Worm (Caenorhabditis elegans) whole organism, young adult: ENCODE measurements around the gene bud-13.

Experiments used
- B0035.1 ChIP-seq: sonication (generic microtip); optimal IDR thresholded peaks from 2 replicates; lab custom pipeline; 2016; ENCODE audit warnings: missing genetic modification characterization, mild to moderate bottlenecking, missing compliant biosample characterization, missing genotype, missing genetic modification reagents
- B0336.3 ChIP-seq: fragments of 200-800 bp; sonication (Bioruptor generic); IDR thresholded peaks from 2 replicates; pipeline ENCODE4 v1.3.6; 2022; ENCODE audit warnings: missing genetic modification characterization, missing compliant biosample characterization
- F23B12.7 ChIP-seq: sonication (generic microtip); optimal IDR thresholded peaks from 2 replicates; lab custom pipeline; 2017; ENCODE audit warnings: missing genetic modification characterization, mild to moderate bottlenecking, missing compliant biosample characterization, antibody characterized with exemption, moderate library complexity; ENCODE audit not compliant: insufficient read depth
- F33H1.4 ChIP-seq: fragments of 200-800 bp; sonication (Bioruptor generic); IDR thresholded peaks from 2 replicates; pipeline ENCODE4 v1.3.6; 2022; ENCODE audit warnings: missing genetic modification reagents, missing genetic modification characterization, missing compliant biosample characterization
- F39B2.1 ChIP-seq: fragments of 200-800 bp; sonication (Bioruptor generic); IDR thresholded peaks from 2 replicates; pipeline ENCODE4 v1.3.6; 2022; ENCODE audit warnings: missing genetic modification reagents, missing genetic modification characterization, missing compliant biosample characterization
- F57C9.4 ChIP-seq: sonication (generic microtip); optimal IDR thresholded peaks from 2 replicates; lab custom pipeline; 2017; ENCODE audit warnings: mild to moderate bottlenecking, missing genetic modification characterization, missing compliant biosample characterization
- Y53F4B.3 ChIP-seq: fragments of 200-800 bp; sonication (Bioruptor generic); IDR thresholded peaks from 2 replicates; pipeline ENCODE4 v1.3.6; 2022; ENCODE audit warnings: missing genetic modification reagents, missing genetic modification characterization, missing compliant biosample characterization
- ZK185.1 ChIP-seq: sonication (generic microtip); optimal IDR thresholded peaks from 2 replicates; lab custom pipeline; 2016; ENCODE audit warnings: mild to moderate bottlenecking, missing genetic modification characterization, missing compliant biosample characterization; ENCODE audit not compliant: poor library complexity, severe bottlenecking
- atf-7 ChIP-seq: sonication (generic microtip); optimal IDR thresholded peaks from 2 replicates; lab custom pipeline; 2017; ENCODE audit warnings: mild to moderate bottlenecking, missing genetic modification characterization, missing compliant biosample characterization
- athp-1 ChIP-seq: sonication (generic microtip); optimal IDR thresholded peaks from 2 replicates; lab custom pipeline; 2017; ENCODE audit warnings: mild to moderate bottlenecking, missing genetic modification characterization, missing compliant biosample characterization
- attf-3 ChIP-seq: fragments of 200-800 bp; sonication (Bioruptor generic); conservative IDR thresholded peaks from 2 replicates; pipeline ENCODE4 v1.3.6; 2022; ENCODE audit warnings: missing genetic modification reagents, missing genetic modification characterization, missing compliant biosample characterization
- ccch-3 ChIP-seq: fragments of 200-800 bp; sonication (Bioruptor generic); optimal IDR thresholded peaks from 2 replicates; lab custom pipeline; 2018; ENCODE audit warnings: mild to moderate bottlenecking, missing genetic modification characterization, missing compliant biosample characterization
- cebp-1 ChIP-seq, 2 experiments: fragments of 200-800 bp in 1 of 2; sonication (Bioruptor generic) in 1 of 2; sonication (generic microtip) in 1 of 2; IDR thresholded peaks in 1 of 2; optimal IDR thresholded peaks in 1 of 2; 2 replicates each; pipeline versions ENCODE4 v1.3.6 to Lab custom; 2017 to 2022; ENCODE audit warnings: missing compliant biosample characterization in 2 of 2, missing genetic modification characterization in 2 of 2, mild to moderate bottlenecking in 1 of 2, missing genetic modification reagents in 1 of 2, moderate library complexity in 1 of 2
- cebp-2 ChIP-seq: fragments of 200-800 bp; sonication (Bioruptor generic); IDR thresholded peaks from 2 replicates; pipeline ENCODE4 v1.3.6; 2022; ENCODE audit warnings: missing genetic modification characterization, missing compliant biosample characterization
- dpl-1 ChIP-seq: fragments of 150-350 bp; optimal IDR thresholded peaks from 2 replicates; lab custom pipeline; 2014; ENCODE audit warnings: missing biosample characterization, missing genetic modification reagents, missing genetic modification characterization
- gei-17 ChIP-seq: fragments of 200-800 bp; sonication (Bioruptor generic); optimal IDR thresholded peaks from 2 replicates; lab custom pipeline; 2018; ENCODE audit warnings: mild to moderate bottlenecking, missing genetic modification characterization, missing compliant biosample characterization
- hmg-1.2 ChIP-seq: fragments of 200-800 bp; sonication (Bioruptor generic); IDR thresholded peaks from 2 replicates; pipeline ENCODE4 v1.3.6; 2022; ENCODE audit warnings: missing genetic modification reagents, missing genetic modification characterization, missing compliant biosample characterization
- hrde-1 ChIP-seq: sonication (generic microtip); optimal IDR thresholded peaks from 2 replicates; lab custom pipeline; 2016; ENCODE audit warnings: missing genetic modification characterization, mild to moderate bottlenecking, missing compliant biosample characterization, moderate library complexity, missing genotype, missing genetic modification reagents, borderline replicate concordance
- hsf-1 ChIP-seq: fragments of 200-800 bp; sonication (Bioruptor generic); IDR thresholded peaks from 2 replicates; pipeline ENCODE4 v1.3.6; 2022; ENCODE audit warnings: missing genetic modification reagents, missing genetic modification characterization, missing compliant biosample characterization
- lag-1 ChIP-seq: fragments of 200-800 bp; sonication (Bioruptor generic); IDR thresholded peaks from 2 replicates; pipeline ENCODE4 v1.3.6; 2022; ENCODE audit warnings: missing genetic modification reagents, missing genetic modification characterization, missing compliant biosample characterization
- let-526 ChIP-seq: fragments of 200-800 bp; sonication (Bioruptor generic); IDR thresholded peaks from 2 replicates; pipeline ENCODE4 v1.3.6; 2022; ENCODE audit warnings: missing genetic modification reagents, missing genetic modification characterization, missing compliant biosample characterization
- lin-26 ChIP-seq: fragments of 200-800 bp; sonication (Bioruptor generic); IDR thresholded peaks from 2 replicates; pipeline ENCODE4 v1.3.6; 2022; ENCODE audit warnings: missing genetic modification reagents, missing genetic modification characterization, missing compliant biosample characterization
- lir-1 ChIP-seq: fragments of 200-800 bp; sonication (Bioruptor generic); conservative IDR thresholded peaks from 2 replicates; pipeline ENCODE4 v1.3.6; 2022; ENCODE audit warnings: missing genetic modification reagents, missing genetic modification characterization, missing compliant biosample characterization
- lsl-1 ChIP-seq: fragments of 200-800 bp; sonication (Bioruptor generic); optimal IDR thresholded peaks from 2 replicates; lab custom pipeline; 2018; ENCODE audit warnings: mild to moderate bottlenecking, missing genetic modification characterization, moderate library complexity, missing compliant biosample characterization
- madf-10 ChIP-seq: sonication (generic microtip); optimal IDR thresholded peaks from 2 replicates; lab custom pipeline; 2016; ENCODE audit warnings: mild to moderate bottlenecking, missing genetic modification characterization, missing compliant biosample characterization
- madf-8 ChIP-seq: fragments of 200-800 bp; sonication (Bioruptor generic); conservative IDR thresholded peaks from 2 replicates; pipeline ENCODE4 v1.3.6; 2022; ENCODE audit warnings: missing genetic modification reagents, missing genetic modification characterization, missing compliant biosample characterization
- mes-4 ChIP-seq: sonication (generic microtip); optimal IDR thresholded peaks from 2 replicates; lab custom pipeline; 2016; ENCODE audit warnings: missing genotype, missing genetic modification characterization, missing compliant biosample characterization
- nfyb-1 ChIP-seq: fragments of 200-800 bp; sonication (Bioruptor generic); IDR thresholded peaks from 2 replicates; pipeline ENCODE4 v1.3.6; 2022; ENCODE audit warnings: missing genetic modification reagents, missing genetic modification characterization, missing compliant biosample characterization
- nhr-80 ChIP-seq: sonication (generic microtip); optimal IDR thresholded peaks from 2 replicates; lab custom pipeline; 2016; ENCODE audit warnings: missing genetic modification characterization, missing compliant biosample characterization
- pha-4 ChIP-seq: fragments of 150-350 bp; sonication (generic microtip); optimal IDR thresholded peaks from 2 replicates; lab custom pipeline; 2014; ENCODE audit warnings: missing biosample characterization, missing genetic modification reagents, missing genetic modification characterization
- rec-8 ChIP-seq, 2 experiments: sonication (generic microtip); optimal IDR thresholded peaks; 2 replicates each; lab custom pipeline; 2016; ENCODE audit warnings: mild to moderate bottlenecking in 2 of 2, missing genetic modification characterization in 2 of 2, missing genetic modification reagents in 2 of 2, missing genotype in 2 of 2, missing biosample characterization in 1 of 2, missing compliant biosample characterization in 1 of 2, moderate library complexity in 1 of 2
- sea-2 ChIP-seq: fragments of 200-800 bp; sonication (Bioruptor generic); IDR thresholded peaks from 2 replicates; pipeline ENCODE4 v1.3.6; 2022; ENCODE audit warnings: missing genetic modification characterization, missing compliant biosample characterization
- snpc-3.4 ChIP-seq: sonication (generic microtip); optimal IDR thresholded peaks from 2 replicates; lab custom pipeline; 2017; ENCODE audit warnings: missing genetic modification characterization, mild to moderate bottlenecking, missing compliant biosample characterization, antibody characterized with exemption, moderate library complexity, missing genotype, missing genetic modification reagents
- snpc-4 ChIP-seq, 5 experiments: fragments of 150-350 bp in 1 of 5; sonication (generic microtip) in 4 of 5; optimal IDR thresholded peaks; 2 replicates each; lab custom pipeline; 2014 to 2018; ENCODE audit warnings: missing genetic modification characterization in 5 of 5, missing biosample characterization in 3 of 5, antibody characterized with exemption in 2 of 5, mild to moderate bottlenecking in 2 of 5, missing compliant biosample characterization in 2 of 5, missing genotype in 2 of 5, moderate library complexity in 2 of 5, missing genetic modification reagents in 1 of 5
- tbp1 ChIP-seq: fragments of 200-800 bp; sonication (Bioruptor generic); optimal IDR thresholded peaks from 2 replicates; lab custom pipeline; 2018; ENCODE audit warnings: mild to moderate bottlenecking, missing genetic modification characterization, missing compliant biosample characterization
- unc-130 ChIP-seq: sonication (generic microtip); optimal IDR thresholded peaks from 2 replicates; lab custom pipeline; 2016; ENCODE audit warnings: missing genetic modification reagents, missing genetic modification characterization, missing compliant biosample characterization
- unc-62 ChIP-seq: fragments of 150-350 bp; optimal IDR thresholded peaks from 2 replicates; lab custom pipeline; 2014; ENCODE audit warnings: missing biosample characterization, missing genetic modification reagents, missing genetic modification characterization
- xnd-1 ChIP-seq: sonication (generic microtip); optimal IDR thresholded peaks from 2 replicates; lab custom pipeline; 2016; ENCODE audit warnings: missing genotype, missing genetic modification reagents, missing genetic modification characterization, missing compliant biosample characterization
- ztf-18 ChIP-seq: sonication (generic microtip); optimal IDR thresholded peaks from 2 replicates; lab custom pipeline; 2016; ENCODE audit warnings: missing genotype, mild to moderate bottlenecking, missing genetic modification characterization, missing compliant biosample characterization
- ztf-3 ChIP-seq: fragments of 200-800 bp; sonication (Bioruptor generic); optimal IDR thresholded peaks from 2 replicates; lab custom pipeline; 2018; ENCODE audit warnings: mild to moderate bottlenecking, missing genetic modification characterization, missing compliant biosample characterization

The bud-13 gene

DNA sequence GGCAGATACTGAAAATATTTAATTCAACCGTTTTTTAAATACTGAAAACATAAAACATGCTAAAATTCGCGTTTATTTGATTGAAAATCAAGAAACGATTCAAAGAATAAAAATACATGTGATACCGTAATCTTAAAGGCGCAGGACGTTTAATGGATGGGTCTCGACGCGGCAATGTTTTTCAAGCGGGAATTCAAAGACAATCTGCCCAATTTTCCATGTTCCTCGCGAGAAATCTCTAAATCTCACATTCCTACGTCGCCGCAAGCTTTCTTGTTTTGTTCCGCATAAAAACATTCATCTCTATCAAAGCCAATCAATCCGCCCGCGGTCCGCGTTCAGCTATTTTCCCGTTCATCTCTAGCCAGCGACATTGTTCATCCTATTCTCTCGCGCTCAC, 34.0 kb upstream of the bud-13 start (continued):
- TF ChIP-seq mes-4 (tag; lab: Kevin White, UChicago) (no peak), dpl-1 (GFP tag; lab: Kevin White, UChicago) (peak; percentile 75), gei-17 (GFP tag; lab: Kevin White, UChicago) (no peak), lsl-1 (peak; percentile 83), ZK185.1 (no peak), madf-8 (GFP tag; lab: Robert Waterston, UW) (peak; percentile 68), xnd-1 (tag; lab: Kevin White, UChicago) (peak; percentile 76), sea-2 (GFP tag; lab: Robert Waterston, UW) (no peak)

DNA sequence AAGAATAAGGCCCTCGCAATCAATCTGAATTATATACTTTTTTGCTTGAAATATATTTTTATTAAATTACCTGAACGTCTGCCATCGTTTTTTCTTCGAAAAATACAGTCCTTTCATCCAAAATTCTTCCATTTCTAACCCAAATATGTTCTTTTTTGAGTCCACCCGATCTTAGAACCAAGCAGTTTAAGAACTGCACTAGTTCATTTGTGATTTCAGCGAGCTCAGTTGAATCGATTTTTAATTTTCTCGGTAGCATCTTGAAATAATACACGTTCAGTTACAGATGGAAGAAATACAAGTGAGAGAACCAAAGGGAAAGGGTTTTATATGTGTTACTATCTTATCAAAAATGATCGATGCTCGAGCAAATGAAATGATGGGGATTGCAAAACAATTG, 32.0 kb upstream of the bud-13 start, which contains the start of gene F59B2.3:
TSS of gene F59B2.3 (minus strand) at position 259 of the 400 bp plus-strand sequence.
- TF ChIP-seq unc-62 = no peak
- no peak for TF ChIP-seq B0035.1 (tag; lab: Kevin White, UChicago)
- TF ChIP-seq let-526 (GFP tag; lab: Robert Waterston, UW) = no peak
- TF ChIP-seq F39B2.1 (GFP tag; lab: Robert Waterston, UW) = no peak
- peak; percentile 11 for TF ChIP-seq athp-1 (tag; lab: Kevin White, UChicago)
- peak; percentile 26 for TF ChIP-seq snpc-3.4 (tag; lab: Kevin White, UChicago)
- no peak for TF ChIP-seq nfyb-1 (GFP tag; lab: Robert Waterston, UW)
- TF ChIP-seq F57C9.4 (tag; lab: Kevin White, UChicago) = no peak
- TF ChIP-seq Y53F4B.3 (GFP tag; lab: Robert Waterston, UW) = no peak
- no peak for TF ChIP-seq B0336.3 (GFP tag; lab: Robert Waterston, UW)
- no peak for TF ChIP-seq lir-1 (GFP tag; lab: Robert Waterston, UW)
- TF ChIP-seq attf-3 (GFP tag; lab: Robert Waterston, UW) = no peak
- TF ChIP-seq F33H1.4 (GFP tag; lab: Robert Waterston, UW) = no peak; the same call in 1 of the 2 replicates
- peak; percentile 3 for TF ChIP-seq tbp1
- TF ChIP-seq ccch-3 (GFP tag; lab: Kevin White, UChicago) = no peak
- no peak for TF ChIP-seq sea-2 (GFP tag; lab: Robert Waterston, UW)
- no peak for TF ChIP-seq ztf-3
- TF ChIP-seq lin-26 (GFP tag; lab: Robert Waterston, UW) = no peak
- TF ChIP-seq pha-4 = no peak
- peak; percentile 9 for TF ChIP-seq atf-7 (tag; lab: Kevin White, UChicago)
- no peak for TF ChIP-seq cebp-1 (GFP tag; IDR thresholded peaks at IDR 0.05; lab: Robert Waterston, UW)
- TF ChIP-seq cebp-1 (tag; optimal IDR thresholded peaks at IDR 0.05; lab: Kevin White, UChicago) = no peak
- peak; percentile 3 for TF ChIP-seq hrde-1
- no peak for TF ChIP-seq xnd-1 (tag; lab: Kevin White, UChicago)
- TF ChIP-seq madf-10 = no peak

DNA sequence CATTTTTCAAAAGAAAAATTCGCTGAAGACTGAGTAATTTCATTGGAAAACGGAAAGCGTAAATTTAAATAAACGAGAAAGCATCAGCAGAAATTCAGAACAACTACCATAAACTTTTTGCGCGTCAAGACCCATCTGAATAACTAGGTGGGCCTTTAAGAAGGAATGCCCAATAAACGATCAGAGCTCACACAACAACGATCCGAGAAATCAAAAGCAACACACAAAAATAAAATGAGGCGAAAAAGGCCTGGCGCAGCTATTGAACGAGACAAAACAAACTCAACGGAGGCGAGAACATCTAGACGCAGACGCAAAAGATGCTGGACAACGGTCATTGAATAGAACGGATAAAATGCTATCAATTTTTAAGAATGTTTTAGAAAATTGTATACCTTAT, 31.4 kb upstream of the bud-13 start:
- TF ChIP-seq hmg-1.2 (GFP tag; lab: Robert Waterston, UW) (peak; percentile 19; the same call in 1 of the 2 replicates), unc-130 (GFP tag; lab: Kevin White, UChicago) (no peak)

DNA sequence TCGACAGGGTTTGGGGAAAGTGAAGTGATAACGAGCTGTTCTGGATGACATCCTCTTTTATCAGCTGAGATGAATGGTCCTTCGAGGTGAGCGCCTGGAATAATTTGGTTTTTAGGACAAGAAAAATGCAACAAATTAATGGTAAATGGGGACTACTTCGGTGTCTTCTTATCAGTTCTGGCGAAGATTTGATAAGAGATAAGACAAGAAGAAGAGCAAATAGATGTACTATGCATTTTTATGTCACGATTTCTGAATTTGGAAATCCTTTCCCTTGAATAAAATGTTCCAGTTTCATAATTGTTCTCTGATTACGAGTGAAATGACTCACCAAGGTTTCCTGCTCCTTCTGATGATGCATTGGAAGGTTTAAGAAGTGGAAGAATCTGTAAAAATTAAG, 30.3 kb upstream of the bud-13 start:
- TF ChIP-seq ztf-18 (tag; lab: Kevin White, UChicago) (no peak), rec-8 (tag; optimal IDR thresholded peaks at IDR 0.05; lab: Kevin White, UChicago) (no peak), nhr-80 (tag; lab: Kevin White, UChicago) (no peak), lag-1 (no peak), hsf-1 (GFP tag; lab: Robert Waterston, UW) (no peak), nfyb-1 (GFP tag; lab: Robert Waterston, UW) (no peak), F23B12.7 (tag; lab: Kevin White, UChicago) (no peak), cebp-2 (GFP tag; lab: Robert Waterston, UW) (no peak), snpc-4 (GFP tag; optimal IDR thresholded peaks at IDR 0.05; lab: Kevin White, UChicago) (no peak), snpc-4 (tag; optimal IDR thresholded peaks at IDR 0.05; lab: Kevin White, UChicago) (no peak)
